Worm (Caenorhabditis elegans): Measurements from ENCODE around the gene tag-266.

The tag-266 gene

ce11 chrIII:611900-612299 lies 28.1 kb downstream of the tag-266 start:
- TF ChIP-seq mep-1 (tag; optimal IDR thresholded peaks at IDR 0.05), result no peak
- peak; percentile 53 for TF ChIP-seq lin-14 (GFP tag; optimal IDR thresholded peaks at IDR 0.05)

- no peak for TF ChIP-seq aly-2 (tag; optimal IDR thresholded peaks at IDR 0.05)
- no peak for TF ChIP-seq vab-15 (tag; optimal IDR thresholded peaks at IDR 0.05)
- no peak for TF ChIP-seq ztf-4 (tag; optimal IDR thresholded peaks at IDR 0.05)
- no peak for TF ChIP-seq unc-86 (tag; optimal IDR thresholded peaks at IDR 0.05)
- no peak for TF ChIP-seq isw-1 (GFP tag; IDR thresholded peaks at IDR 0.05)
- TF ChIP-seq ceh-90 (tag; optimal IDR thresholded peaks at IDR 0.05), result no peak
Measured at ce11 chrIII:609549-609948, 30.5 kb downstream of the tag-266 start, which contains the start of gene best-17. Gene best-17 (minus strand): TSS chrIII:609649.

ce11 chrIII:605415-606054 lies 34.5 kb downstream of the tag-266 start, which contains the start of the genes Y55B1AR.4 and ttr-7:
Gene Y55B1AR.4 (minus strand): TSS chrIII:605515.
Gene ttr-7 (plus strand): TSS chrIII:606004.
- TF ChIP-seq pqm-1 (tag; optimal IDR thresholded peaks at IDR 0.05) (no peak), snpc-4 (tag; optimal IDR thresholded peaks at IDR 0.05) (no peak), lin-35 (GFP tag; optimal IDR thresholded peaks at IDR 0.05) (no peak), lin-15B (tag; optimal IDR thresholded peaks at IDR 0.05) (no peak), sptf-1 (tag; optimal IDR thresholded peaks at IDR 0.05) (no peak), unc-98 (GFP tag; IDR thresholded peaks at IDR 0.05) (no peak), unc-86 (tag; optimal IDR thresholded peaks at IDR 0.05) (no peak), unc-62 (GFP tag; optimal IDR thresholded peaks at IDR 0.05) (no peak), elt-2 (tag; optimal IDR thresholded peaks at IDR 0.05) (no peak), C16A3.4 (tag; optimal IDR thresholded peaks at IDR 0.05) (no peak), lin-14 (GFP tag; optimal IDR thresholded peaks at IDR 0.05) (no peak), unc-30 (tag; optimal IDR thresholded peaks at IDR 0.05) (no peak), nhr-76 (tag; optimal IDR thresholded peaks at IDR 0.05) (no peak), nhr-90 (tag; optimal IDR thresholded peaks at IDR 0.05; ENCODE audit: poor library complexity) (no peak), jun-1 (tag; optimal IDR thresholded peaks at IDR 0.05) (no peak)

ce11 chrIII:600316-600932 lies 39.6 kb downstream of the tag-266 start, which contains the start of gene lec-6:
Gene lec-6 (minus strand): TSS chrIII:600366.
- TF ChIP-seq nhr-71 (tag; optimal IDR thresholded peaks at IDR 0.05) (peak; percentile 56), alr-1 (tag; optimal IDR thresholded peaks at IDR 0.05; ENCODE audit: borderline replicate concordance) (no peak), sptf-1 (tag; optimal IDR thresholded peaks at IDR 0.05) (no peak), pqm-1 (tag; optimal IDR thresholded peaks at IDR 0.05) (peak; percentile 38), mep-1 (tag; optimal IDR thresholded peaks at IDR 0.05) (no peak), ztf-11 (tag; optimal IDR thresholded peaks at IDR 0.05) (no peak), lin-35 (GFP tag; optimal IDR thresholded peaks at IDR 0.05) (peak in 1 of 2 experiments; percentile 51), jun-1 (tag; optimal IDR thresholded peaks at IDR 0.05) (peak; percentile 64), blmp-1 (tag; optimal IDR thresholded peaks at IDR 0.05) (no peak), nhr-12 (tag; optimal IDR thresholded peaks at IDR 0.05) (no peak), nhr-237 (tag; optimal IDR thresholded peaks at IDR 0.05) (no peak), nhr-77 (tag; optimal IDR thresholded peaks at IDR 0.05) (peak; percentile 1), Y116A8C.19 (tag; optimal IDR thresholded peaks at IDR 0.05; ENCODE audit: borderline replicate concordance) (no peak), nhr-11 (tag; optimal IDR thresholded peaks at IDR 0.05) (no peak), hlh-17 (GFP tag; optimal IDR thresholded peaks at IDR 0.05; ENCODE audit: borderline replicate concordance) (no peak), grh-1 (GFP tag; IDR thresholded peaks at IDR 0.05) (no peak), lin-13 (GFP tag; optimal IDR thresholded peaks at IDR 0.05) (no peak), unc-62 (GFP tag; optimal IDR thresholded peaks at IDR 0.05) (no peak), nhr-47 (tag; optimal IDR thresholded peaks at IDR 0.05) (no peak), efl-1 (optimal IDR thresholded peaks at IDR 0.05) (no peak), efl-1 (GFP tag; optimal IDR thresholded peaks at IDR 0.05 in 1 of 2) (peak in 1 of 2 experiments; percentile 84), unc-86 (tag; optimal IDR thresholded peaks at IDR 0.05) (no peak), dsc-1 (tag; optimal IDR thresholded peaks at IDR 0.05) (no peak), egl-13 (tag; optimal IDR thresholded peaks at IDR 0.05) (no peak), mdl-1 (tag; optimal IDR thresholded peaks at IDR 0.05) (no peak), lin-14 (GFP tag; optimal IDR thresholded peaks at IDR 0.05) (peak; percentile 11), ceh-63 (GFP tag; optimal IDR thresholded peaks at IDR 0.05) (no peak), nhr-19 (GFP tag; conservative IDR thresholded peaks at IDR 0.05) (no peak), lsy-2 (tag; optimal IDR thresholded peaks at IDR 0.05) (no peak), fkh-8 (tag; optimal IDR thresholded peaks at IDR 0.05) (no peak), ceh-8 (GFP tag; optimal IDR thresholded peaks at IDR 0.05) (no peak), nhr-20 (tag; optimal IDR thresholded peaks at IDR 0.05) (peak; percentile 1), unc-30 (tag; optimal IDR thresholded peaks at IDR 0.05) (no peak)
